Worm (Caenorhabditis elegans): ENCODE measurements around the gene M57.2.

The M57.2 gene

DNA sequence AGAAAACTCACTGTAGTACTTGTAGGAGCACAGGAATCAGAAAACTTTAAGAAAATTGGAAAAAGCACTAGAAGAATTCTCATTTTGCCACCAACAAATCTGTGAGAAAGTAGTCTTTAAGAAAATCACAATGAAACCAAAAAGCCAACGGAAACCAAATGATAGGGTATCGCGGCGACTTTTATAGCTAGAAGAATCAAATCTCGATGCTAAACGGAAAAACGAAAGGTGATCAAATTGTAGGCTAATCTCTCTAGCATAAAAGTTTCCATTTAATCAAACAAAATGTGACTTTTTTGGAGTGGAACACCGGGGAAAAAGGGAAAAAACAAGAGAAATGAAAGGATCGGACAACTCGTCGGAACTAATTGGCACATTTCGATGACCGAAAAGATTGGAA is 30.8 kb upstream of the M57.2 start, which contains the start of gene C09G12.17:
C09G12.17 (minus strand) TSS at position 101 of the 400 bp plus-strand sequence.
- TF ChIP-seq lin-40 (tag; optimal IDR thresholded peaks at IDR 0.05) (no peak), nhr-80 (tag; optimal IDR thresholded peaks at IDR 0.05) (no peak), K12H6.12 (tag; optimal IDR thresholded peaks at IDR 0.05) (no peak), snpc-1.3 (tag; optimal IDR thresholded peaks at IDR 0.05; ENCODE audit: insufficient read depth) (no peak), lsl-1 (GFP tag; optimal IDR thresholded peaks at IDR 0.05) (no peak), F57A8.1 (GFP tag; optimal IDR thresholded peaks at IDR 0.05) (no peak), hmg-20 (GFP tag; IDR thresholded peaks at IDR 0.05) (no peak), ceh-40 (GFP tag; IDR thresholded peaks at IDR 0.05) (no peak), dox-1 (GFP tag; IDR thresholded peaks at IDR 0.05) (no peak), B0261.1 (tag; optimal IDR thresholded peaks at IDR 0.05) (no peak), cebp-2 (GFP tag; IDR thresholded peaks at IDR 0.05) (no peak), madf-8 (GFP tag; conservative IDR thresholded peaks at IDR 0.05) (no peak), aptf-2 (GFP tag; conservative IDR thresholded peaks at IDR 0.05) (no peak), let-607 (tag; optimal IDR thresholded peaks at IDR 0.05) (no peak), Y56A3A.18 (GFP tag; IDR thresholded peaks at IDR 0.05) (no peak), mes-4 (tag; optimal IDR thresholded peaks at IDR 0.05) (no peak), hrde-1 (tag; optimal IDR thresholded peaks at IDR 0.05; ENCODE audit: borderline replicate concordance) (no peak)

DNA sequence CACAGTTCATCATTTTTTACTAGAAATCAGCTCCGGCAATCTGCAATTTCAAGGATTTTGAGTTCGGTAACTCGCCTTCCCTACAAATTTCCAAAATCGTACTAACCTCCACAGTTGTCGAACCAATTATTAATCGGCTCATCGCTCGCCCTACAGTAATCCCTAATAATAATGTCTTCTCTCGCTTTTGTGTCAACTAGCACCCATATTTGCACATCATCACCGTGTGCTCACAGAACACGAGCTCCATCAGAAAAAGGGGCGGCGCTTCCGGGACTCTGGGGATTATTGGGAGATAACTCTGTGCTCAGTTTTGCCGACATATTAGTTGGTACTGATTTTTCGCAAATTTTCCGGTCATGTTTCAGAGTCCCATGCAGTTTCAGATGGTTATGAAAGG is 29.2 kb upstream of the M57.2 start, which contains the start of gene ceh-53:
ceh-53 (plus strand) TSS at position 301 of the 400 bp plus-strand sequence.
- no peak for TF ChIP-seq nhr-120 (GFP tag; IDR thresholded peaks at IDR 0.05)
- TF ChIP-seq Y67H2A.10 (GFP tag; conservative IDR thresholded peaks at IDR 0.05), result no peak
- TF ChIP-seq ztf-22 (GFP tag; optimal IDR thresholded peaks at IDR 0.05), result no peak
- TF ChIP-seq ztf-6 (GFP tag; IDR thresholded peaks at IDR 0.05), result no peak
- TF ChIP-seq nhr-27 (tag; optimal IDR thresholded peaks at IDR 0.05), result no peak
- TF ChIP-seq F57A8.1 (GFP tag; optimal IDR thresholded peaks at IDR 0.05), result no peak
- no peak for TF ChIP-seq let-607 (tag; optimal IDR thresholded peaks at IDR 0.05)
- no peak for TF ChIP-seq pbrm-1 (GFP tag; IDR thresholded peaks at IDR 0.05)
- no peak for TF ChIP-seq ccch-3 (GFP tag; optimal IDR thresholded peaks at IDR 0.05)
- TF ChIP-seq mes-4 (tag; optimal IDR thresholded peaks at IDR 0.05), result no peak
- no peak for TF ChIP-seq fkh-3 (tag; optimal IDR thresholded peaks at IDR 0.05)
- TF ChIP-seq ceh-40 (GFP tag; IDR thresholded peaks at IDR 0.05), result no peak
- TF ChIP-seq T26A5.8 (tag; optimal IDR thresholded peaks at IDR 0.05), result no peak
- TF ChIP-seq zfh-2 (GFP tag; conservative IDR thresholded peaks at IDR 0.05), result no peak
- no peak for TF ChIP-seq mel-28 (tag; optimal IDR thresholded peaks at IDR 0.05; ENCODE audit: borderline replicate concordance)
- no peak for TF ChIP-seq nhr-179 (tag; optimal IDR thresholded peaks at IDR 0.05)
- TF ChIP-seq snpc-3.4 (tag; optimal IDR thresholded peaks at IDR 0.05), result no peak
- TF ChIP-seq attf-5 (GFP tag; optimal IDR thresholded peaks at IDR 0.05), result no peak
- no peak for TF ChIP-seq tbp1 (GFP tag; optimal IDR thresholded peaks at IDR 0.05)
- no peak for TF ChIP-seq madf-6 (GFP tag; IDR thresholded peaks at IDR 0.05)

DNA sequence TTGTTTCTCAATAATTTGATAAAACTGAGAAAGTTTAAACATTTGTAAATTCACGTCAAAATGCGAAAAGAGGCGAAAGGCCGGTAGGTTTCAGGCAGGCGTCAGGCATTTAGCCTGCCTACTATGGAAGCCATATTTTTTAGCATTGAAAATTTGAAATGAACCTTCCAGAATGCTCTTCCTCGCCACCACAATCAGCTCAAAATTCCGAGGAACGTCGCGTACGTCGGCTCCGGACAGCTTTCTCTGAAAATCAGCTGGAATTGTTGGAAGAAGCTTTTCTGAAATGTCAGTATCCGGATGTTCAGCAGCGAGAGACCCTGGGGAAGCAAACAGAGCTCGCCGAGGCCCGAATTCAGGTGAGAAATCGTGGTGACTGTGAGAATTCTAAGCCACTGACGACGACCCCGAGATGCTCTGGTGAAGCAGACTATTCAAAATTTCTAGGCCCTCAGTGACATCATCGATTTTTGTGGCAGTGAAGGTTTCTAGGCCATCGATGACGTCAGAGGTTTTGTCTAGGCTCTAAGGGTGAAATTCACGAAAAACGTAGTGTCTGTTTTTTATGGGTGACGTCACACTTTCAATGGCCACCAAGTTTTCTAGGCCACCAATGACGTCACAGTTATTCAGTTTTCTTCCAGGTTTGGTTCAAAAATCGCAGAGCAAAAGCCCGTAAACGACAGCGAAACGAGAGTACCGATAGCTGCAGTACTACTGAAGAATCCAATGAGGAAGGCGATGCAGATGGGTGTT is 25.0 kb upstream of the M57.2 start:
- TF ChIP-seq tlf-1 (GFP tag; optimal IDR thresholded peaks at IDR 0.05) (no peak), akir-1 (GFP tag; optimal IDR thresholded peaks at IDR 0.05) (no peak), ceh-58 (GFP tag; IDR thresholded peaks at IDR 0.05) (0 out of 2 replicates have a peak, but pooled peaks have one; percentile 35), lin-54 (GFP tag; optimal IDR thresholded peaks at IDR 0.05) (no peak), zfh-2 (GFP tag; conservative IDR thresholded peaks at IDR 0.05) (peak; percentile 47; the same call in 1 of the 2 replicates), B0336.3 (GFP tag; IDR thresholded peaks at IDR 0.05) (no peak), rpc-1 (optimal IDR thresholded peaks at IDR 0.05) (no peak), rpc-1 (tag; optimal IDR thresholded peaks at IDR 0.05) (no peak), F49E8.2 (tag; optimal IDR thresholded peaks at IDR 0.05; ENCODE audit: insufficient read depth) (no peak), snpc-1.3 (tag; optimal IDR thresholded peaks at IDR 0.05; ENCODE audit: insufficient read depth) (no peak)
